Worm (Caenorhabditis elegans): ENCODE results near the gene Y51H4A.938.
A peak's percentile ranks its signal among the peaks of the same experiment; 100 is the strongest.
"Not testable (repeated sequence)": the region's sequence is repeated elsewhere in the genome, so short reads cannot be mapped to it uniquely, and the experiment has no call there.

Gene Y51H4A.938

DNA sequence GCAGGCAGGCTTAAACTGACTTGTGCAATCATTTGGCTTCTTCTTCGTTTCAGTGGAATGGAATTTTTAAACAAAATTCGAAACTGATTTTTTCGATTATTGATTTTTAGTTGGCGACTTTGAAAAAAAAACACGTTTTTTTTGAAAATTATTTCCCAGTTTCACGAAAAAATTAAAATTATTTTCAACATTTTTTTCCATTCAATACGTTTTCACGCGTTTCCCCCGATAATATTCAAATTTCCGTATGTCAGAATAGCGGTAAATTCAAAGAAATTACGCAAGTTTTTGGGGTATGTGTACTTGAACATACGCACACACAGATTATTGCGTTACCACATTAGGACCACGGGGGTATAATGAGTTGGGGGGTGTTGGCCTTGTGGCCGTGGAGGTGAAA is 26.1 kb downstream of the Y51H4A.938 start, which contains the start of gene Y51H4A.935:
TSS of gene Y51H4A.935 (minus strand) at position 101 of the 400 bp plus-strand sequence.
- not testable (repeated sequence) for TF ChIP-seq skn-1, jun-1, egl-13 (tag; optimal IDR thresholded peaks at IDR 0.05)

ce11 chrIV:16525018-16525417 is 44.0 kb downstream of the Y51H4A.938 start:
- no peak for TF ChIP-seq nhr-19 (GFP tag; conservative IDR thresholded peaks at IDR 0.05)
- TF ChIP-seq elt-2 (tag; optimal IDR thresholded peaks at IDR 0.05), result peak; percentile 67
- no peak for TF ChIP-seq lir-3 (tag; optimal IDR thresholded peaks at IDR 0.05; ENCODE audit: poor library complexity)

- TF ChIP-seq nhr-237 (tag; optimal IDR thresholded peaks at IDR 0.05) (no peak), nhr-85 (tag) (no peak), ceh-8 (GFP tag; optimal IDR thresholded peaks at IDR 0.05) (no peak), unc-86 (tag; optimal IDR thresholded peaks at IDR 0.05) (no peak), lir-3 (tag; optimal IDR thresholded peaks at IDR 0.05; ENCODE audit: poor library complexity) (no peak), lin-14 (GFP tag; optimal IDR thresholded peaks at IDR 0.05) (no peak), unc-130 (tag; optimal IDR thresholded peaks at IDR 0.05) (no peak), fkh-4 (tag; optimal IDR thresholded peaks at IDR 0.05; ENCODE audit: borderline replicate concordance) (no peak), irx-1 (tag; optimal IDR thresholded peaks at IDR 0.05) (no peak), mef-2 (tag; optimal IDR thresholded peaks at IDR 0.05) (no peak), lin-39 (tag; optimal IDR thresholded peaks at IDR 0.05) (no peak), zag-1 (tag; optimal IDR thresholded peaks at IDR 0.05) (no peak), elt-3 (tag; optimal IDR thresholded peaks at IDR 0.05) (no peak), nhr-77 (tag; optimal IDR thresholded peaks at IDR 0.05) (no peak), sptf-1 (tag; optimal IDR thresholded peaks at IDR 0.05) (no peak), ztf-11 (tag; optimal IDR thresholded peaks at IDR 0.05) (no peak), C04F5.9 (tag; optimal IDR thresholded peaks at IDR 0.05) (no peak), ceh-88 (GFP tag; IDR thresholded peaks at IDR 0.05) (no peak), sox-4 (tag; optimal IDR thresholded peaks at IDR 0.05) (no peak), mab-9 (GFP tag; IDR thresholded peaks at IDR 0.05) (no peak)
These were observed 45.0 kb downstream of the Y51H4A.938 start, which contains the start of gene Y51H4A.5 for ce11 chrIV:16526038-16526437. Gene Y51H4A.5 (minus strand): TSS chrIV:16526138.

DNA sequence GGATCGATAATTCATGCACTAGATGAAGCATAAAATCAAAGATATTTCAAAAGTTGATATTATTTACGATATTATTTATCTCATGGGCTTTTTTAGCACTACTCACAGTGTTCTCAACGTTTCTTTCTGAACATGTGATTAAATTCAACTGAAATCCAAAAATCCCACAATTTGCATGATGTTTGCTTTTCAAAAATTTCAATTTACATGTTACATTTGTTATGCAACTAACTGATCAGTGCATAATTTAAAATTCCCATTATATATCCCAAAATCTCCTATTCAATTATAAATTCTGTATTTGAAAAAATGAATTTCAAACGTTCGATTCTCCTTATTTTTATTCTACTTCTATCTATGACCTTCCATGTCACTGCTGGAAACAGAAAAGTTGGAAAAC is 47.4 kb downstream of the Y51H4A.938 start, which contains the start of gene Y51H4A.937:
TSS of gene Y51H4A.937 (plus strand) at position 301 of the 400 bp plus-strand sequence.
- TF ChIP-seq zip-4 (GFP tag; optimal IDR thresholded peaks at IDR 0.05) (no peak), Y116A8C.19 (tag; optimal IDR thresholded peaks at IDR 0.05; ENCODE audit: borderline replicate concordance) (no peak), sox-4 (tag; optimal IDR thresholded peaks at IDR 0.05) (no peak), zag-1 (tag; optimal IDR thresholded peaks at IDR 0.05) (no peak), F16B12.6 (tag; optimal IDR thresholded peaks at IDR 0.05) (no peak), egl-13 (tag; optimal IDR thresholded peaks at IDR 0.05) (no peak), jun-1 (tag; optimal IDR thresholded peaks at IDR 0.05) (no peak), unc-86 (tag; optimal IDR thresholded peaks at IDR 0.05) (no peak), nhr-76 (tag; optimal IDR thresholded peaks at IDR 0.05) (no peak), skn-1 (tag; optimal IDR thresholded peaks at IDR 0.05) (no peak), fkh-10 (GFP tag; optimal IDR thresholded peaks at IDR 0.05) (no peak)
